Worm (Caenorhabditis elegans) whole organism, L1 larva: ENCODE results near the gene Y57G11C.51.

Source experiments
- C34B4.2 ChIP-seq: sonication (generic microtip); optimal IDR thresholded peaks from 2 replicates; lab custom pipeline; 2017; ENCODE audit warnings: mild to moderate bottlenecking, missing genetic modification characterization, missing compliant biosample characterization
- aha-1 ChIP-seq: fragments of 150-350 bp; optimal IDR thresholded peaks from 2 replicates; lab custom pipeline; 2014; ENCODE audit warnings: missing biosample characterization, missing genetic modification characterization
- ama-1 ChIP-seq: fragments of 150-350 bp; optimal IDR thresholded peaks from 2 replicates; lab custom pipeline; 2014
- blmp-1 ChIP-seq: fragments of 150-350 bp; optimal IDR thresholded peaks from 2 replicates; lab custom pipeline; 2014; ENCODE audit warnings: missing biosample characterization, missing genetic modification characterization
- ceh-82 ChIP-seq, 3 experiments: fragments of 150-350 bp in 1 of 3; sonication (generic microtip) in 2 of 3; optimal IDR thresholded peaks; 2 replicates each; lab custom pipeline; 2014 to 2017; ENCODE audit warnings: missing biosample characterization in 3 of 3, missing genetic modification characterization in 3 of 3
- ceh-90 ChIP-seq: sonication (generic microtip); optimal IDR thresholded peaks from 2 replicates; lab custom pipeline; 2016; ENCODE audit warnings: missing genetic modification characterization, missing compliant biosample characterization
- dsc-1 ChIP-seq: sonication (generic microtip); optimal IDR thresholded peaks from 2 replicates; lab custom pipeline; 2016; ENCODE audit warnings: mild to moderate bottlenecking, missing genetic modification characterization, missing compliant biosample characterization
- efl-1 ChIP-seq, 4 experiments: fragments of 150-350 bp; optimal IDR thresholded peaks in 3 of 4; peaks in 1 of 4; 1 replicate in 1 of 4; 2 replicates in 3 of 4; lab custom pipeline; 2014; ENCODE audit warnings: missing biosample characterization in 2 of 4, missing genetic modification characterization in 2 of 4, missing genetic modification reagents in 2 of 4
- egl-27 ChIP-seq, 2 experiments: fragments of 150-350 bp in 1 of 2; sonication (generic microtip); optimal IDR thresholded peaks; 3 replicates each; lab custom pipeline; 2017 to 2018; ENCODE audit warnings: missing biosample characterization in 2 of 2, missing genetic modification characterization in 2 of 2, missing genetic modification reagents in 2 of 2
- ets-5 ChIP-seq: fragments of 200-800 bp; sonication (Bioruptor generic); IDR thresholded peaks from 2 replicates; pipeline ENCODE4 v1.3.6; 2022; ENCODE audit warnings: missing genetic modification characterization, missing compliant biosample characterization
- hlh-4 ChIP-seq: sonication (generic microtip); optimal IDR thresholded peaks from 2 replicates; lab custom pipeline; 2016; ENCODE audit warnings: mild to moderate bottlenecking, missing genetic modification characterization, missing compliant biosample characterization
- hpl-2 ChIP-seq: fragments of 150-350 bp; optimal IDR thresholded peaks from 2 replicates; lab custom pipeline; 2014; ENCODE audit warnings: missing biosample characterization, missing genetic modification reagents, missing genetic modification characterization
- isw-1 ChIP-seq: fragments of 200-800 bp; sonication (Bioruptor generic); IDR thresholded peaks from 2 replicates; pipeline ENCODE4 v1.3.6; 2022; ENCODE audit warnings: missing genetic modification characterization, missing compliant biosample characterization
- jun-1 ChIP-seq: fragments of 150-350 bp; optimal IDR thresholded peaks from 2 replicates; lab custom pipeline; 2014; ENCODE audit warnings: missing biosample characterization, missing genetic modification reagents, missing genetic modification characterization
- lin-13 ChIP-seq: fragments of 150-350 bp; optimal IDR thresholded peaks from 2 replicates; lab custom pipeline; 2014; ENCODE audit warnings: missing biosample characterization, missing genetic modification reagents, missing genetic modification characterization
- lin-14 ChIP-seq: fragments of 200-800 bp; sonication (Bioruptor generic); optimal IDR thresholded peaks from 2 replicates; lab custom pipeline; 2018; ENCODE audit warnings: mild to moderate bottlenecking, missing genetic modification characterization, moderate library complexity, missing compliant biosample characterization
- lin-35 ChIP-seq, 2 experiments: fragments of 150-350 bp; optimal IDR thresholded peaks; 2 replicates each; lab custom pipeline; 2014; ENCODE audit warnings: missing biosample characterization in 2 of 2, missing genetic modification characterization in 2 of 2, missing genetic modification reagents in 2 of 2
- lin-39 ChIP-seq: fragments of 150-350 bp; optimal IDR thresholded peaks from 2 replicates; lab custom pipeline; 2014; ENCODE audit warnings: missing biosample characterization, missing genetic modification reagents, missing genetic modification characterization
- mef-2 ChIP-seq: fragments of 150-350 bp; optimal IDR thresholded peaks from 2 replicates; lab custom pipeline; 2014; ENCODE audit warnings: missing biosample characterization, missing genetic modification characterization
- nhr-19 ChIP-seq: fragments of 200-800 bp; sonication (Bioruptor generic); conservative IDR thresholded peaks from 2 replicates; pipeline ENCODE4 v1.3.6; 2022; ENCODE audit warnings: missing genetic modification characterization, missing compliant biosample characterization
- nhr-20 ChIP-seq: sonication (generic microtip); optimal IDR thresholded peaks from 2 replicates; lab custom pipeline; 2016; ENCODE audit warnings: mild to moderate bottlenecking, missing genetic modification characterization, missing compliant biosample characterization
- nhr-28 ChIP-seq: fragments of 150-350 bp; optimal IDR thresholded peaks from 2 replicates; lab custom pipeline; 2014; ENCODE audit warnings: missing biosample characterization, missing genetic modification characterization
- nhr-47 ChIP-seq: sonication (generic microtip); optimal IDR thresholded peaks from 2 replicates; lab custom pipeline; 2016; ENCODE audit warnings: mild to moderate bottlenecking, missing genetic modification characterization, moderate library complexity, missing compliant biosample characterization
- rnt-1 ChIP-seq: sonication (generic microtip); optimal IDR thresholded peaks from 2 replicates; lab custom pipeline; 2016; ENCODE audit warnings: mild to moderate bottlenecking, missing genetic modification characterization, moderate library complexity, missing compliant biosample characterization
- snu-23 ChIP-seq: sonication (generic microtip); optimal IDR thresholded peaks from 2 replicates; lab custom pipeline; 2016; ENCODE audit warnings: missing genetic modification characterization, missing compliant biosample characterization
- tbx-2 ChIP-seq: sonication (generic microtip); optimal IDR thresholded peaks from 2 replicates; lab custom pipeline; 2016; ENCODE audit warnings: missing genetic modification characterization, missing compliant biosample characterization
- tlp-1 ChIP-seq: fragments of 150-350 bp; optimal IDR thresholded peaks from 2 replicates; lab custom pipeline; 2014; ENCODE audit warnings: missing biosample characterization, missing genetic modification characterization
- unc-130 ChIP-seq: fragments of 150-350 bp; optimal IDR thresholded peaks from 2 replicates; lab custom pipeline; 2017; ENCODE audit warnings: missing biosample characterization, missing genetic modification characterization, inconsistent platforms
- unc-30 ChIP-seq: sonication (generic microtip); optimal IDR thresholded peaks from 2 replicates; lab custom pipeline; 2017; ENCODE audit warnings: missing biosample characterization, missing genetic modification characterization
- unc-62 ChIP-seq: fragments of 150-350 bp; optimal IDR thresholded peaks from 2 replicates; lab custom pipeline; 2014; ENCODE audit warnings: missing biosample characterization, missing genetic modification reagents, missing genetic modification characterization
- unc-86 ChIP-seq: sonication (generic microtip); optimal IDR thresholded peaks from 2 replicates; lab custom pipeline; 2016; ENCODE audit warnings: missing genetic modification characterization, missing compliant biosample characterization
- ztf-4 ChIP-seq: fragments of 150-350 bp; optimal IDR thresholded peaks from 2 replicates; lab custom pipeline; 2014; ENCODE audit warnings: missing biosample characterization, missing genetic modification characterization

Y57G11C.51 gene

ce11 chrIV:14786374-14787136, 12.2 kb upstream of the Y57G11C.51 start, which contains the start of gene melo-1 (continued):
- no peak for TF ChIP-seq C34B4.2 (tag; lab: Kevin White, UChicago)
- peak; percentile 65 for TF ChIP-seq nhr-47 (tag; lab: Kevin White, UChicago)
- TF ChIP-seq blmp-1 (tag; lab: Kevin White, UChicago) = peak; percentile 43
- peak; percentile 44 for TF ChIP-seq tbx-2 (tag; lab: Kevin White, UChicago)
- peak; percentile 51 to 66 for TF ChIP-seq lin-35 (GFP tag; optimal IDR thresholded peaks at IDR 0.05; lab: Kevin White, UChicago)
- TF ChIP-seq unc-30 (tag; lab: Kevin White, UChicago) = no peak
- no peak for TF ChIP-seq nhr-28 (tag; lab: Kevin White, UChicago)
- peak; percentile 27 for TF ChIP-seq nhr-19
- TF ChIP-seq ama-1 (lab: Kevin White, UChicago) = no peak

ce11 chrIV:14784481-14784880, 10.1 kb upstream of the Y57G11C.51 start, which contains the start of gene nlp-56:
TSS of gene nlp-56 (minus strand) at chrIV:14784737.
- no peak for TF ChIP-seq unc-30 (tag; lab: Kevin White, UChicago)
- no peak for TF ChIP-seq hpl-2 (GFP tag; lab: Kevin White, UChicago)
- TF ChIP-seq ceh-90 (tag; lab: Kevin White, UChicago) = no peak
- no peak for TF ChIP-seq unc-130
- no peak for TF ChIP-seq ztf-4 (tag; lab: Kevin White, UChicago)
- TF ChIP-seq dsc-1 = no peak
- TF ChIP-seq tlp-1 = no peak
- no peak for TF ChIP-seq lin-39 (tag; lab: Kevin White, UChicago)

ce11 chrIV:14782211-14782610, 7.9 kb upstream of the Y57G11C.51 start, which contains the start of gene Y57G11C.1130:
TSS of gene Y57G11C.1130 (plus strand) at chrIV:14782511.
- TF ChIP-seq mef-2 (tag; lab: Kevin White, UChicago) (no peak), hlh-4 (no peak)

ce11 chrIV:14781537-14781936, 7.2 kb upstream of the Y57G11C.51 start, which contains the start of gene Y57G11C.8:
TSS of gene Y57G11C.8 (plus strand) at chrIV:14781837.
- TF ChIP-seq tbx-2 (tag; lab: Kevin White, UChicago) (no peak), ceh-90 (tag; lab: Kevin White, UChicago) (no peak), snu-23 (GFP tag; lab: Kevin White, UChicago) (no peak), lin-39 (tag; lab: Kevin White, UChicago) (no peak), unc-86 (no peak), rnt-1 (tag; lab: Kevin White, UChicago) (no peak), unc-62 (GFP tag; lab: Kevin White, UChicago) (no peak), jun-1 (no peak), aha-1 (no peak), nhr-19 (no peak), egl-27 (tag; optimal IDR thresholded peaks at IDR 0.05; lab: Kevin White, UChicago) (no peak), ets-5 (GFP tag; lab: Robert Waterston, UW) (no peak), isw-1 (GFP tag; lab: Robert Waterston, UW) (no peak), lin-14 (no peak), ztf-4 (tag; lab: Kevin White, UChicago) (no peak), nhr-20 (tag; lab: Kevin White, UChicago) (no peak), ceh-82 (tag; optimal IDR thresholded peaks at IDR 0.05; lab: Kevin White, UChicago) (no peak), tlp-1 (no peak), lin-13 (GFP tag; lab: Kevin White, UChicago) (no peak)
- TF ChIP-seq, all 84 proteins: peak for 0

ce11 chrIV:14780566-14780965, 6.2 kb upstream of the Y57G11C.51 start:
- TF ChIP-seq efl-1 (optimal IDR thresholded peaks at IDR 0.05; lab: Kevin White, UChicago) (peak in 1 of 2 experiments; percentile 29), efl-1 (GFP tag; optimal IDR thresholded peaks at IDR 0.05 in 1 of 2; lab: Kevin White, UChicago) (peak in 1 of 2 experiments; percentile 8)
